Fruit fly (Drosophila melanogaster) Kc167 (cell line): ENCODE data around the gene hob.

Experiments used
- Myc ChIP-seq: fragments of >200 bp; optimal IDR thresholded peaks from 2 replicates; lab custom pipeline; 2017; ENCODE audit warnings: missing external identifiers
- h ChIP-seq: fragments of >200 bp; optimal IDR thresholded peaks from 3 replicates; lab custom pipeline; 2018; ENCODE audit warnings: missing external identifiers
- psq ChIP-seq: fragments of >200 bp; optimal IDR thresholded peaks from 2 replicates; lab custom pipeline; 2017; ENCODE audit warnings: missing external identifiers

- TF ChIP-seq h (lab: Kevin White, UChicago) (no peak), psq (lab: Kevin White, UChicago) (no peak), Myc (no peak)
Observed at dm6 chr3L:3204348-3204747, 14.4 kb downstream of the hob start, which contains the start of gene CG33159.
